Worm (Caenorhabditis elegans): ENCODE results near the gene C31H2.3.
A peak's percentile ranks its signal among the peaks of the same experiment; 100 is the strongest.

- TF ChIP-seq scrt-1 (GFP tag; IDR thresholded peaks at IDR 0.05), result no peak
- peak; percentile 15 for TF ChIP-seq ceh-13 (GFP tag; optimal IDR thresholded peaks at IDR 0.05)
- peak; percentile 23 for TF ChIP-seq hnd-1 (tag; optimal IDR thresholded peaks at IDR 0.05)
- TF ChIP-seq ama-1 (optimal IDR thresholded peaks at IDR 0.05), result no peak
- TF ChIP-seq flt-1 (GFP tag; IDR thresholded peaks at IDR 0.05), result no peak
- TF ChIP-seq tra-4 (tag; optimal IDR thresholded peaks at IDR 0.05), result no peak
- TF ChIP-seq aly-1 (tag; optimal IDR thresholded peaks at IDR 0.05), result no peak
- TF ChIP-seq sea-1 (GFP tag; conservative IDR thresholded peaks at IDR 0.05), result no peak
- peak; percentile 17 for TF ChIP-seq ets-7 (tag; optimal IDR thresholded peaks at IDR 0.05)
- TF ChIP-seq F13C5.2 (tag; optimal IDR thresholded peaks at IDR 0.05), result peak; percentile 83
- no peak for TF ChIP-seq hmg-4 (GFP tag; optimal IDR thresholded peaks at IDR 0.05)
- TF ChIP-seq B0310.2 (tag; optimal IDR thresholded peaks at IDR 0.05), result peak; percentile 27
- peak; percentile 72; the same call in 1 of the 2 replicates for TF ChIP-seq pes-1 (GFP tag; IDR thresholded peaks at IDR 0.05)
- peak; percentile 17 for TF ChIP-seq hmbx-1 (tag; optimal IDR thresholded peaks at IDR 0.05)
These were observed 10.9 kb upstream of the C31H2.3 start, which contains the start of gene mans-3 for ce11 chrX:5165037-5165436.

Data from whole organism, early embryonic.